Worm (Caenorhabditis elegans): ENCODE data around the gene C05C10.5.

The C05C10.5 gene

DNA sequence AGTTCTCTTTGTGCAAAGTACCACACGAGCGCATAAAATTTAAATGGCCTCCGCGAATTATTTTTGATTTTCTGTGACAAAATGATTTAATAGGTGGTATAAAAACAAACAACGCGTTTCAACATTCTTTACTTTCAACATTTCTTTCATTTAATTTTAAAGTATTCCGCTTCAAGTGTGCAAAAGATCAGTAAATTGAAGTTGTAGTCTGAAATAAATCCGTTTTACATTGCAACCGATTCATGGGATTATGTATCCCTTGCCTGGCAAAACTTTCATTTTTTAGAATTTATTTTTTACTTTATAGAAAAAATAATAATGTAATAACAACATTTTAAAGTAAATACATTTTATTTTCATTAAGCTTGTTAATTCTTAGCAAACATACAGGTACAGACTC is 44.4 kb upstream of the C05C10.5 start, which contains the start of gene F26C11.1:
Gene F26C11.1, plus strand, starts transcription at position 301 of the 400 bp plus-strand sequence.
- TF ChIP-seq hlh-30 (tag; optimal IDR thresholded peaks at IDR 0.05; ENCODE audit: insufficient read depth) (no peak), hmg-1.1 (GFP tag; IDR thresholded peaks at IDR 0.05) (no peak), saeg-2 (GFP tag; IDR thresholded peaks at IDR 0.05) (no peak), ceh-62 (tag; optimal IDR thresholded peaks at IDR 0.05) (no peak), nhr-102 (tag; optimal IDR thresholded peaks at IDR 0.05) (no peak), attf-4 (tag; optimal IDR thresholded peaks at IDR 0.05) (no peak), daf-12 (tag; optimal IDR thresholded peaks at IDR 0.05) (no peak), nhr-11 (tag; optimal IDR thresholded peaks at IDR 0.05) (no peak), egl-27 (tag; optimal IDR thresholded peaks at IDR 0.05) (no peak), ama-1 (optimal IDR thresholded peaks at IDR 0.05) (no peak), F10B5.3 (tag; optimal IDR thresholded peaks at IDR 0.05) (no peak), ceh-32 (tag; optimal IDR thresholded peaks at IDR 0.05; ENCODE audit: poor library complexity) (no peak), php-3 (GFP tag; IDR thresholded peaks at IDR 0.05) (no peak), ceh-82 (tag; optimal IDR thresholded peaks at IDR 0.05) (no peak), mes-2 (tag; optimal IDR thresholded peaks at IDR 0.05; ENCODE audit: poor library complexity, severe bottlenecking) (no peak), F44E2.7 (GFP tag; IDR thresholded peaks at IDR 0.05) (no peak), madf-5 (GFP tag; IDR thresholded peaks at IDR 0.05) (no peak)

DNA sequence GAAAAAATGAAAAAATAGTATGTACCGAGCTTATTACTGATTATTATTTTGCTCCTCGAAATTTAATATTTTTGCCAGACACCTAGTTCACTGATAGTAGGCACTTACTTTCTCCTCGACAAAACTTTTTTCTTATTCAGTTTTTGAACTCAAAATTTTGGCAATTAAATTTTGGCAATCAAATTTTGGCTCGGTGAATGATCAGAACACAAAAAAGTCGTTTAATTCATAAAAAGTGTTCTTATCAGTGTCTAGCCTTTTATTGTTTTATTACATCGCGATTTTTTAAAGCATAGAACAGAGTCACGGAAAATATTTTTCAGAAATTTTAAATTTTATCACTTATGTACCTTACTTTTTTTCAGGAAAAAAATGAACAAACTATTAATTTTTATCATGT is 43.7 kb upstream of the C05C10.5 start:
- TF ChIP-seq dve-1 (tag; optimal IDR thresholded peaks at IDR 0.05; ENCODE audit: insufficient read depth) (peak; percentile 53), zfp-3 (GFP tag; conservative IDR thresholded peaks at IDR 0.05) (no peak), nhr-77 (tag; optimal IDR thresholded peaks at IDR 0.05) (no peak), nhr-76 (tag; optimal IDR thresholded peaks at IDR 0.05) (no peak), daf-16 (GFP tag; optimal IDR thresholded peaks at IDR 0.05) (no peak), daf-16 (tag; optimal IDR thresholded peaks at IDR 0.05) (peak; percentile 65), Y48G9A.11 (GFP tag; IDR thresholded peaks at IDR 0.05) (no peak), D1046.2 (GFP tag; IDR thresholded peaks at IDR 0.05) (no peak), gei-8 (GFP tag; optimal IDR thresholded peaks at IDR 0.05) (no peak), ztf-11 (tag; optimal IDR thresholded peaks at IDR 0.05) (no peak), lin-15B (tag; optimal IDR thresholded peaks at IDR 0.05) (no peak), nhr-10 (tag; optimal IDR thresholded peaks at IDR 0.05) (no peak), lin-29 (GFP tag; IDR thresholded peaks at IDR 0.05) (no peak), egl-27 (tag; optimal IDR thresholded peaks at IDR 0.05) (no peak), mxl-2 (GFP tag; conservative IDR thresholded peaks at IDR 0.05) (no peak), lir-3 (tag; optimal IDR thresholded peaks at IDR 0.05) (no peak), nhr-237 (tag; optimal IDR thresholded peaks at IDR 0.05) (no peak), ZK546.5 (tag; optimal IDR thresholded peaks at IDR 0.05) (no peak), rbr-2 (tag; optimal IDR thresholded peaks at IDR 0.05) (no peak), lin-39 (tag; optimal IDR thresholded peaks at IDR 0.05) (no peak), cey-2 (tag; optimal IDR thresholded peaks at IDR 0.05; ENCODE audit: borderline replicate concordance, insufficient read depth) (no peak), mdl-1 (tag; optimal IDR thresholded peaks at IDR 0.05) (no peak), ceh-32 (tag; optimal IDR thresholded peaks at IDR 0.05; ENCODE audit: poor library complexity) (no peak), F10B5.3 (tag; optimal IDR thresholded peaks at IDR 0.05) (no peak), php-3 (GFP tag; IDR thresholded peaks at IDR 0.05) (peak; percentile 95), unc-130 (GFP tag; optimal IDR thresholded peaks at IDR 0.05) (no peak), dmd-6 (GFP tag; IDR thresholded peaks at IDR 0.05) (peak; percentile 47), sdz-12 (GFP tag; optimal IDR thresholded peaks at IDR 0.05) (no peak), ZK337.2 (GFP tag; IDR thresholded peaks at IDR 0.05) (no peak), ctbp-1 (GFP tag; IDR thresholded peaks at IDR 0.05) (no peak), unc-62 (GFP tag; optimal IDR thresholded peaks at IDR 0.05 in 1 of 2) (no peak), unc-62 (tag; optimal IDR thresholded peaks at IDR 0.05) (no peak), pqm-1 (tag; optimal IDR thresholded peaks at IDR 0.05) (peak; percentile 13), daf-12 (tag; optimal IDR thresholded peaks at IDR 0.05) (no peak), Y105C5A.15 (GFP tag; IDR thresholded peaks at IDR 0.05) (no peak), fkh-10 (GFP tag; optimal IDR thresholded peaks at IDR 0.05) (no peak)

All from whole organism, L4 larva.